Fruit fly (Drosophila melanogaster) whole organism, wandering third instar larva: ENCODE data around the gene CG14434.

Experiments used
- Abd-B ChIP-seq: fragments of >200 bp; optimal IDR thresholded peaks from 2 replicates; lab custom pipeline; 2017; ENCODE audit warnings: missing biosample characterization, missing genetic modification characterization
- CG32264 ChIP-seq: fragments of 200-800 bp; sonication (Bioruptor generic); optimal IDR thresholded peaks from 2 replicates; lab custom pipeline; 2016; ENCODE audit warnings: missing biosample characterization, missing genetic modification characterization
- CG9705 ChIP-seq: fragments of 200-800 bp; sonication (Bioruptor generic); optimal IDR thresholded peaks from 2 replicates; lab custom pipeline; 2018; ENCODE audit warnings: missing biosample characterization, mild to moderate bottlenecking, missing genetic modification characterization
- CrebA ChIP-seq: fragments of 200-800 bp; sonication (Bioruptor generic); optimal IDR thresholded peaks from 2 replicates; lab custom pipeline; 2016; ENCODE audit warnings: missing biosample characterization, mild to moderate bottlenecking, missing genetic modification characterization, borderline replicate concordance
- Dfd ChIP-seq: fragments of >200 bp; optimal IDR thresholded peaks from 2 replicates; lab custom pipeline; 2017; ENCODE audit warnings: missing biosample characterization, missing genetic modification characterization
- Dif ChIP-seq: fragments of 200-275, 200-300 bp; sonication (Bioruptor generic); optimal IDR thresholded peaks from 2 replicates; lab custom pipeline; 2018; ENCODE audit warnings: missing biosample characterization, missing genetic modification characterization; ENCODE audit not compliant: partially characterized antibody
- HLH106 ChIP-seq: fragments of 200-800 bp; optimal IDR thresholded peaks from 3 replicates; lab custom pipeline; 2019; ENCODE audit warnings: missing biosample characterization, mild to moderate bottlenecking, missing genetic modification characterization, moderate library complexity
- Hnf4 ChIP-seq: fragments of 200-800 bp; sonication (Bioruptor generic); optimal IDR thresholded peaks from 2 replicates; lab custom pipeline; 2016; ENCODE audit warnings: missing biosample characterization, mild to moderate bottlenecking, missing genetic modification characterization
- Hr83 ChIP-seq: fragments of 200-300 bp; sonication (Bioruptor generic); optimal IDR thresholded peaks from 2 replicates; lab custom pipeline; 2016; ENCODE audit warnings: missing biosample characterization, mild to moderate bottlenecking, missing genetic modification characterization, moderate library complexity; ENCODE audit not compliant: poor library complexity, severe bottlenecking
- Jra ChIP-seq: sonication (Bioruptor generic); optimal IDR thresholded peaks from 2 replicates; lab custom pipeline; 2016; ENCODE audit warnings: missing biosample characterization, missing genetic modification characterization
- Mio ChIP-seq: sonication (Bioruptor generic); optimal IDR thresholded peaks from 2 replicates; lab custom pipeline; 2016; ENCODE audit warnings: missing biosample characterization, missing genetic modification characterization
- N ChIP-seq: fragments of >200 bp; optimal IDR thresholded peaks from 2 replicates; lab custom pipeline; 2018; ENCODE audit warnings: missing biosample characterization, missing external identifiers, missing genetic modification characterization
- OdsH ChIP-seq: fragments of 200-800 bp; sonication (Bioruptor generic); optimal IDR thresholded peaks from 2 replicates; lab custom pipeline; 2016; ENCODE audit warnings: missing biosample characterization, mild to moderate bottlenecking, missing genetic modification characterization
- Rel ChIP-seq, 2 experiments: fragments of 200-800 bp; sonication (Bioruptor generic) in 1 of 2; optimal IDR thresholded peaks; 2 replicates in 1 of 2; 3 replicates in 1 of 2; lab custom pipeline; 2016 to 2019; ENCODE audit warnings: mild to moderate bottlenecking in 2 of 2, missing biosample characterization in 2 of 2, missing genetic modification characterization in 2 of 2, moderate library complexity in 1 of 2
- Sp1 ChIP-seq: fragments of 200-800 bp; sonication (Bioruptor generic); optimal IDR thresholded peaks from 3 replicates; lab custom pipeline; 2019; ENCODE audit warnings: missing biosample characterization, mild to moderate bottlenecking, missing genetic modification characterization, moderate library complexity
- Vsx2 ChIP-seq: fragments of 200-300, 225-300 bp; sonication (Bioruptor generic); optimal IDR thresholded peaks from 2 replicates; lab custom pipeline; 2018; ENCODE audit warnings: missing biosample characterization, missing genetic modification characterization; ENCODE audit not compliant: partially characterized antibody
- brk ChIP-seq: fragments of 200-800 bp; sonication (Bioruptor generic); optimal IDR thresholded peaks from 2 replicates; lab custom pipeline; 2016; ENCODE audit warnings: missing biosample characterization, mild to moderate bottlenecking, missing genetic modification characterization
- foxo ChIP-seq, 2 experiments: fragments of 200-800 bp; sonication (Bioruptor generic); optimal IDR thresholded peaks; 2 replicates in 1 of 2; 3 replicates in 1 of 2; lab custom pipeline; 2016 to 2017; ENCODE audit warnings: missing biosample characterization in 2 of 2, missing genetic modification characterization in 2 of 2
- h ChIP-seq: fragments of 200-800 bp; sonication (Bioruptor generic); optimal IDR thresholded peaks from 3 replicates; lab custom pipeline; 2016; ENCODE audit warnings: missing biosample characterization, mild to moderate bottlenecking, missing genetic modification characterization
- jim ChIP-seq: fragments of 175-275, 200-325 bp; sonication (Bioruptor generic); optimal IDR thresholded peaks from 2 replicates; lab custom pipeline; 2016; ENCODE audit warnings: missing biosample characterization, mild to moderate bottlenecking, missing genetic modification characterization
- lola ChIP-seq: fragments of >200 bp; optimal IDR thresholded peaks from 2 replicates; lab custom pipeline; 2017; ENCODE audit warnings: missing biosample characterization, missing genetic modification characterization
- psq ChIP-seq: fragments of 200-800 bp; sonication (Bioruptor generic); optimal IDR thresholded peaks from 3 replicates; lab custom pipeline; 2017; ENCODE audit warnings: missing biosample characterization, mild to moderate bottlenecking, missing genetic modification characterization, moderate library complexity
- rgr ChIP-seq: fragments of 200-800 bp; sonication (Bioruptor generic); optimal IDR thresholded peaks from 3 replicates; lab custom pipeline; 2016; ENCODE audit warnings: missing biosample characterization, mild to moderate bottlenecking, missing genetic modification characterization
- sv ChIP-seq: fragments of 200-800 bp; sonication (Bioruptor generic); optimal IDR thresholded peaks from 3 replicates; lab custom pipeline; 2016; ENCODE audit warnings: missing biosample characterization, missing genetic modification characterization
- woc ChIP-seq: sonication (Bioruptor generic); optimal IDR thresholded peaks from 2 replicates; lab custom pipeline; 2016; ENCODE audit warnings: missing biosample characterization, mild to moderate bottlenecking, missing genetic modification characterization

CG14434 gene

DNA sequence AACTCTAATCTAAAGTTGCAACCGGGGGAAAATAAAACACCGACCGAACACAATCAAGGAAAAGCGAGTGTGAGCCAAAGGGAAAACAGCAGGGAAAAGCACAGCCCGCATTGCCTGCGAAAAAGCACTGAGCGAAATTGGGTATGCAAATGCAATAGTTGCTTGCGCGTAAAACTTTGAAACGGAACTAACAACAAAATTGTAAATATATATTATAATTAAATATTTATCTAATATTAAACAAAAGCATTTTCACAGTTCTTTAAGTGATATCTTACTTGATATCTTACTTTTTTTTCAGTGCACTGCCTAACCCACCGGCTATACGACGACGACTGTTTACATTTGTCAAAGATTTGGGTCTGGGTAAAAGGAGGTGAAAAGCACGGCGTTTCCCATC, 39.7 kb upstream of the CG14434 start:
- TF ChIP-seq rgr, result no peak

DNA sequence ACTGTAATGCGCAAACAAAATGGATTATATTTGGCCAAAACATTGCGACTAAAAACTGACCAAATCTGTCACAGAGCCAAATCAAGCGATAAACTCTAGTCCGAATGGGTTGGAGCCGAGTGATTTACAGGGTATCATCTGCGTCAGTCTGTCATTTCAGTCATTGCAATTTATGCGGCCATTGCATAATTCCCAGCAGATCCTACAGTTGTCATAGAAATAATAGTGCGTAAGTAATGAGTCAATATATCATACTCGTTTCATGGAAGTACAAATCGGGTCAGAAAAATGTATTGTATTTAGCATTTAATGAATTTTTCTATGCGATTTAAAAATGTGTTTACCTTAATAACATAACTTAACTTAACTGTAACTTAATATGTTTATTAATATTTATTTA, 31.2 kb upstream of the CG14434 start:
- TF ChIP-seq woc (no peak), psq (GFP tag; lab: Kevin White, UChicago) (no peak), CrebA (no peak), OdsH (GFP tag; lab: Kevin White, UChicago) (no peak), h (no peak), N (GFP tag; lab: Kevin White, UChicago) (no peak), jim (GFP tag; lab: Kevin White, UChicago) (no peak), brk (GFP tag; lab: Kevin White, UChicago) (no peak), Jra (GFP tag; lab: Kevin White, UChicago) (no peak), foxo (GFP tag; optimal IDR thresholded peaks at IDR 0.05; lab: Kevin White, UChicago) (no peak)

DNA sequence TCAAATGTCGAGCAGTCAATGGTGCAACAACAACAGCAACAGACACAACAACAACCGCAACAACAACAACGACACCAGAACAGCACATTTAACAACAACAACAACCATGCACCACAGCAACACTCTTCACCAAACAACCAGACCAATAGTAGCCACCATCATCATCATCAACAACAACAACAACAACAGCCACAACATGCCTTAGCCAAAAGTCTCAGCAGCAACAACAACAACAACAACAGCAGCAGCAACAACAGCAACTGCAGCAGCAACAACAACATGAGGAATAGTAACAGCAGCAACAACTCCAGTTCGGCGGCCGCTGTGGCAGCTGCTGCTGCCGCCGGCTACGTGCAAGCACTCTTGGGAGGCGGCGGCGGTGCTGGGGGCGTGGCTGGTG, 9.3 kb upstream of the CG14434 start:
- TF ChIP-seq Dfd (GFP tag; lab: Kevin White, UChicago), result peak; percentile 80
- TF ChIP-seq jim (GFP tag; lab: Kevin White, UChicago), result no peak
- no peak for TF ChIP-seq Vsx2

DNA sequence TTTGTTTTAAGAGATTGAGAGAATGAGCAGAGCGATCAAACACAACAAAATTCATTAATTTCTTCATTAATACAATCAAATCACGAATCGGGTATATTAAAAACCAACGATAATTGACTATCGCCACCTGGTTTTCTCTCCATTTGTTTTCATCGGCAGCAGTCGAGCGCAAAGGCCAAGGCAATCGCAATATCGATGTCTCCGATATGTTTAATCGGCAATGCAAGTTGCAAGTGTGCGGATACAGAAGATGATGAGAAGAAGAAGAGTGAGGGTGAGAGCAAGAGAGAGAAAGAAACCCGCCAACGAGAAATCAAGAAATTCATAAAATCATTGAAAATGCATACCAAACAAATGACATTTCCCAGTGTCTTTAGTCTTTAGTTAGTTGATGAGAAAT, 8.8 kb upstream of the CG14434 start:
- peak; percentile 16 for TF ChIP-seq psq (GFP tag; lab: Kevin White, UChicago)
- TF ChIP-seq Hnf4 (GFP tag; lab: Kevin White, UChicago), result peak; percentile 17
- no peak for TF ChIP-seq CG9705 (GFP tag; lab: Kevin White, UChicago)
- TF ChIP-seq brk (GFP tag; lab: Kevin White, UChicago), result no peak
- no peak for TF ChIP-seq Dfd (GFP tag; lab: Kevin White, UChicago)
- TF ChIP-seq Abd-B (GFP tag; lab: Kevin White, UChicago), result no peak
- peak; percentile 7 for TF ChIP-seq woc
- peak; percentile 29 for TF ChIP-seq Jra (GFP tag; lab: Kevin White, UChicago)
- TF ChIP-seq HLH106 (tag; lab: Kevin White, UChicago), result no peak
- no peak for TF ChIP-seq OdsH (GFP tag; lab: Kevin White, UChicago)
- peak; percentile 4 for TF ChIP-seq Hr83 (GFP tag; lab: Kevin White, UChicago)

DNA sequence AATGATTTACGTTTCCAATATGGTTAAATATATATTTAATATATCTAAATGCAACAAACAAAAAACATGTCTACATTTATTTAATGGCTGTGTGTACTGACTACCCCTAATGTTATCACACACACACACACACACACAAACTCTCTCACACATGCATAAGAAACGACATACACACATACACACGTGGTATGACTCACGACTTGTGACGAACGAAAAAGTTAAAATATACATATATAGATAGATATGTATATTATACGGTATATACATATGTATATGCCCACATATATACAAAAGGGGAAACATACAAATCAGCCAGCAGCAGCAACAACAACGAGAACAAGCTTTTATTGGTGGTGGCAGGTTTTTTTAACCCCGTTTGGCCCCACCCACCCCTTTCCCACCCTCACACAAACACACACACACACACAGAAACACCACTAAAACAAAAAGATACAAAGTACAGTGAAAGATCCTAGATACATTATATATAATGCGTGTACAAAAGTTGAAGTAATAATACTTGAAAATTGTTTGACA, 8.0 kb upstream of the CG14434 start:
- TF ChIP-seq Sp1 (peak; percentile 8), HLH106 (tag; lab: Kevin White, UChicago) (peak; percentile 19), Rel (GFP tag; optimal IDR thresholded peaks at IDR 0.05; lab: Kevin White, UChicago) (no peak), Rel (tag; optimal IDR thresholded peaks at IDR 0.05; lab: Kevin White, UChicago) (peak; percentile 7), rgr (no peak), Dif (GFP tag; lab: Kevin White, UChicago) (no peak), h (no peak), foxo (GFP tag; optimal IDR thresholded peaks at IDR 0.05; lab: Kevin White, UChicago) (peak in 1 of 2 experiments; percentile 24), CG32264 (GFP tag; lab: Kevin White, UChicago) (no peak)

DNA sequence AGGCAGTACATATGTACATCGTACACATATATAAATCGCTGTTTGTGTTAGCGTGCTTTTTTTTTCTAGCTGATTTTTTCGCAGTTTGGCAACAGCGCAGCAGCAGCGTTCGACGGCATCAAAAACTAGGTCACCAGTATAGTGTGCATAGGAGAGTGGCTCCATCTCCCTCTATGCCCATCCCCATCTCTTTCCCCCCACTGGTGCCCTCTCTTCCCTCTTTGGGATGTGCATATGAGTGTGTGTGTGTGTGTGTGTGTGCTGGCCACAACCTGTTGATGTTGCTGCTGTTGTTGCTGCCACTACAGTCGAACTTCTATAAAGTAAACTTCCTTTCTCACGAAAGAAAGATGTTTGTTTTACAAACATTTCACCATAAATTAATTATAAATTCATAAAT, 4.8 kb upstream of the CG14434 start:
- TF ChIP-seq Dfd (GFP tag; lab: Kevin White, UChicago), result peak; percentile 75
- no peak for TF ChIP-seq lola
- no peak for TF ChIP-seq Mio (GFP tag; lab: Kevin White, UChicago)
- TF ChIP-seq sv (GFP tag; lab: Kevin White, UChicago), result no peak

DNA sequence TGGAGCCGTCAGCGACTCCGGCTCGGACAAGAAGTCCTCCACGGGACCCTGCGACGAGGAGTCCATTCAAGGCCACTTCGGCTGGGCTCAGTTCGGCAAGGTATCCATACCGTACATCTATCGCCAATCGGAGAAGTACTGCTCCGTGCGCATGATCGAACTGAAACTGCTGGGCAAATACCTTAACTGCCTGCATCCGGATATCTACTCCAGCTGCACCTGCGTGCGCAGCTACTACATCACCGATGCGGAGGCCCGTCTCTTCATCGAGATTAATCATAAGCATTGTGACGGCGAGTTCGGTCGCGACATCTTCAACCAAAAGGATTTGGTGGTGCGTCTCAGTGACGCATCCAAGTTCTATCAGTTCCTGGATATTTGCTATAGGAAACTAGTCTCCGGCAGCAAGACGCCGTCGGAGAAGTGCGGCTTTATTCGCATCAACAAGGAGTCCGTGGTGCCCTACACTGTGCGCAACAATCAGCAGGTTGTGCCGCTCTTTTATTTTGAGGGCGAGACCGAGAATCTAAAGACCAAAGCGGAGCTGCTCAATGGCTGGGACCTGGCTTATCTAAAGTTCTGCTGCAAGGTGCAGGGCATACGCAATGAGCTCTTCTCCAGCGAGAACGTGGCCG, 2.9 kb upstream of the CG14434 start:
- TF ChIP-seq h (no peak), N (GFP tag; lab: Kevin White, UChicago) (no peak)
- TF ChIP-seq, all 38 proteins: peak for 0
